Worm (Caenorhabditis elegans) whole organism, young adult: ENCODE measurements around the gene ZK686.6.

Experiments used
- C17E4.6 ChIP-seq: fragments of 200-800 bp; sonication (Bioruptor generic); IDR thresholded peaks from 2 replicates; pipeline ENCODE4 v1.3.6; 2022; ENCODE audit warnings: missing genetic modification reagents, missing genetic modification characterization, missing compliant biosample characterization
- F10E7.11 ChIP-seq: sonication (generic microtip); optimal IDR thresholded peaks from 2 replicates; lab custom pipeline; 2017; ENCODE audit warnings: mild to moderate bottlenecking, missing genetic modification characterization, moderate library complexity, missing compliant biosample characterization
- F33H1.4 ChIP-seq: fragments of 200-800 bp; sonication (Bioruptor generic); IDR thresholded peaks from 2 replicates; pipeline ENCODE4 v1.3.6; 2022; ENCODE audit warnings: missing genetic modification reagents, missing genetic modification characterization, missing compliant biosample characterization
- F52B5.7 ChIP-seq: sonication (generic microtip); optimal IDR thresholded peaks from 2 replicates; lab custom pipeline; 2016; ENCODE audit warnings: mild to moderate bottlenecking, missing genetic modification characterization, missing compliant biosample characterization
- F55B11.4 ChIP-seq: sonication (generic microtip); optimal IDR thresholded peaks from 2 replicates; lab custom pipeline; 2016; ENCODE audit warnings: missing compliant biosample characterization, missing genetic modification characterization, borderline replicate concordance; ENCODE audit not compliant: insufficient read depth
- F57A8.1 ChIP-seq: fragments of 200-800 bp; sonication (Bioruptor generic); optimal IDR thresholded peaks from 2 replicates; lab custom pipeline; 2018; ENCODE audit warnings: mild to moderate bottlenecking, missing genetic modification characterization, moderate library complexity, missing compliant biosample characterization
- F57C9.4 ChIP-seq: sonication (generic microtip); optimal IDR thresholded peaks from 2 replicates; lab custom pipeline; 2017; ENCODE audit warnings: mild to moderate bottlenecking, missing genetic modification characterization, missing compliant biosample characterization
- K11D2.4 ChIP-seq: fragments of 200-800 bp; sonication (Bioruptor generic); IDR thresholded peaks from 2 replicates; pipeline ENCODE4 v1.3.6; 2022; ENCODE audit warnings: missing genetic modification reagents, missing genetic modification characterization, missing compliant biosample characterization
- akir-1 ChIP-seq: fragments of 200-800 bp; sonication (Bioruptor generic); optimal IDR thresholded peaks from 2 replicates; lab custom pipeline; 2018; ENCODE audit warnings: mild to moderate bottlenecking, missing genetic modification characterization, moderate library complexity, missing compliant biosample characterization
- atf-7 ChIP-seq: sonication (generic microtip); optimal IDR thresholded peaks from 2 replicates; lab custom pipeline; 2017; ENCODE audit warnings: mild to moderate bottlenecking, missing genetic modification characterization, missing compliant biosample characterization
- attf-3 ChIP-seq: fragments of 200-800 bp; sonication (Bioruptor generic); conservative IDR thresholded peaks from 2 replicates; pipeline ENCODE4 v1.3.6; 2022; ENCODE audit warnings: missing genetic modification reagents, missing genetic modification characterization, missing compliant biosample characterization
- bed-1 ChIP-seq: fragments of 200-800 bp; sonication (Bioruptor generic); IDR thresholded peaks from 2 replicates; pipeline ENCODE4 v1.3.6; 2022; ENCODE audit warnings: missing genetic modification reagents, missing genetic modification characterization, missing compliant biosample characterization
- ccch-3 ChIP-seq: fragments of 200-800 bp; sonication (Bioruptor generic); optimal IDR thresholded peaks from 2 replicates; lab custom pipeline; 2018; ENCODE audit warnings: mild to moderate bottlenecking, missing genetic modification characterization, missing compliant biosample characterization
- cebp-2 ChIP-seq: fragments of 200-800 bp; sonication (Bioruptor generic); IDR thresholded peaks from 2 replicates; pipeline ENCODE4 v1.3.6; 2022; ENCODE audit warnings: missing genetic modification characterization, missing compliant biosample characterization
- ceh-100 ChIP-seq: fragments of 200-800 bp; sonication (Bioruptor generic); IDR thresholded peaks from 2 replicates; pipeline ENCODE4 v1.3.6; 2022; ENCODE audit warnings: missing genetic modification reagents, missing genetic modification characterization, missing compliant biosample characterization
- ceh-79 ChIP-seq: sonication (generic microtip); optimal IDR thresholded peaks from 2 replicates; lab custom pipeline; 2017; ENCODE audit warnings: mild to moderate bottlenecking, missing genetic modification characterization, missing compliant biosample characterization
- die-1 ChIP-seq: sonication (generic microtip); optimal IDR thresholded peaks from 2 replicates; lab custom pipeline; 2016; ENCODE audit warnings: missing genotype, mild to moderate bottlenecking, missing genetic modification characterization, missing compliant biosample characterization
- dpl-1 ChIP-seq: fragments of 150-350 bp; optimal IDR thresholded peaks from 2 replicates; lab custom pipeline; 2014; ENCODE audit warnings: missing biosample characterization, missing genetic modification reagents, missing genetic modification characterization
- egl-18 ChIP-seq: fragments of 200-800 bp; sonication (Bioruptor generic); IDR thresholded peaks from 2 replicates; pipeline ENCODE4 v1.3.6; 2022; ENCODE audit warnings: missing genetic modification reagents, missing genetic modification characterization, missing compliant biosample characterization
- egrh-3 ChIP-seq: fragments of 200-800 bp; sonication (Bioruptor generic); IDR thresholded peaks from 2 replicates; pipeline ENCODE4 v1.3.6; 2022; ENCODE audit warnings: missing genetic modification reagents, missing genetic modification characterization, missing compliant biosample characterization
- him-1 ChIP-seq: sonication (generic microtip); optimal IDR thresholded peaks from 2 replicates; lab custom pipeline; 2016; ENCODE audit warnings: missing genotype, missing genetic modification reagents, missing genetic modification characterization, missing compliant biosample characterization
- hlh-12 ChIP-seq: sonication (generic microtip); optimal IDR thresholded peaks from 2 replicates; lab custom pipeline; 2016; ENCODE audit warnings: missing genetic modification characterization, missing compliant biosample characterization
- hlh-26 ChIP-seq: fragments of 200-800 bp; sonication (Bioruptor generic); conservative IDR thresholded peaks from 2 replicates; pipeline ENCODE4 v1.3.6; 2022; ENCODE audit warnings: missing genetic modification reagents, missing genetic modification characterization, missing compliant biosample characterization
- hsf-1 ChIP-seq: fragments of 200-800 bp; sonication (Bioruptor generic); IDR thresholded peaks from 2 replicates; pipeline ENCODE4 v1.3.6; 2022; ENCODE audit warnings: missing genetic modification reagents, missing genetic modification characterization, missing compliant biosample characterization
- lag-1 ChIP-seq: fragments of 200-800 bp; sonication (Bioruptor generic); IDR thresholded peaks from 2 replicates; pipeline ENCODE4 v1.3.6; 2022; ENCODE audit warnings: missing genetic modification reagents, missing genetic modification characterization, missing compliant biosample characterization
- lir-1 ChIP-seq: fragments of 200-800 bp; sonication (Bioruptor generic); conservative IDR thresholded peaks from 2 replicates; pipeline ENCODE4 v1.3.6; 2022; ENCODE audit warnings: missing genetic modification reagents, missing genetic modification characterization, missing compliant biosample characterization
- lsl-1 ChIP-seq: fragments of 200-800 bp; sonication (Bioruptor generic); optimal IDR thresholded peaks from 2 replicates; lab custom pipeline; 2018; ENCODE audit warnings: mild to moderate bottlenecking, missing genetic modification characterization, moderate library complexity, missing compliant biosample characterization
- madf-8 ChIP-seq: fragments of 200-800 bp; sonication (Bioruptor generic); conservative IDR thresholded peaks from 2 replicates; pipeline ENCODE4 v1.3.6; 2022; ENCODE audit warnings: missing genetic modification reagents, missing genetic modification characterization, missing compliant biosample characterization
- mes-4 ChIP-seq: sonication (generic microtip); optimal IDR thresholded peaks from 2 replicates; lab custom pipeline; 2016; ENCODE audit warnings: missing genotype, missing genetic modification characterization, missing compliant biosample characterization
- nfya-2 ChIP-seq: fragments of 200-800 bp; sonication (Bioruptor generic); IDR thresholded peaks from 2 replicates; pipeline ENCODE4 v1.3.6; 2022; ENCODE audit warnings: missing genetic modification reagents, missing genetic modification characterization, missing compliant biosample characterization
- nfyb-1 ChIP-seq: fragments of 200-800 bp; sonication (Bioruptor generic); IDR thresholded peaks from 2 replicates; pipeline ENCODE4 v1.3.6; 2022; ENCODE audit warnings: missing genetic modification reagents, missing genetic modification characterization, missing compliant biosample characterization
- nhr-179 ChIP-seq: sonication (generic microtip); optimal IDR thresholded peaks from 2 replicates; lab custom pipeline; 2016; ENCODE audit warnings: mild to moderate bottlenecking, missing genetic modification characterization, missing compliant biosample characterization
- pbrm-1 ChIP-seq: fragments of 200-800 bp; sonication (Bioruptor generic); IDR thresholded peaks from 2 replicates; pipeline ENCODE4 v1.3.6; 2022; ENCODE audit warnings: missing genetic modification reagents, missing genetic modification characterization, missing compliant biosample characterization
- rcor-1 ChIP-seq: fragments of 200-800 bp; sonication (Bioruptor generic); IDR thresholded peaks from 2 replicates; pipeline ENCODE4 v1.3.6; 2022; ENCODE audit warnings: missing genetic modification reagents, missing genetic modification characterization, missing compliant biosample characterization
- rpc-1 ChIP-seq, 2 experiments: fragments of 150-350 bp in 1 of 2; sonication (generic microtip) in 1 of 2; optimal IDR thresholded peaks; 2 replicates each; lab custom pipeline; 2014 to 2018; ENCODE audit warnings: missing biosample characterization in 1 of 2, missing genetic modification characterization in 1 of 2, missing genetic modification reagents in 1 of 2, missing genotype in 1 of 2
- snpc-4 ChIP-seq, 5 experiments: fragments of 150-350 bp in 1 of 5; sonication (generic microtip) in 4 of 5; optimal IDR thresholded peaks; 2 replicates each; lab custom pipeline; 2014 to 2018; ENCODE audit warnings: missing genetic modification characterization in 5 of 5, missing biosample characterization in 3 of 5, antibody characterized with exemption in 2 of 5, mild to moderate bottlenecking in 2 of 5, missing compliant biosample characterization in 2 of 5, missing genotype in 2 of 5, moderate library complexity in 2 of 5, missing genetic modification reagents in 1 of 5
- somi-1 ChIP-seq: fragments of 200-800 bp; sonication (Bioruptor generic); optimal IDR thresholded peaks from 2 replicates; lab custom pipeline; 2018; ENCODE audit warnings: mild to moderate bottlenecking, missing genetic modification characterization, missing compliant biosample characterization
- tbp1 ChIP-seq: fragments of 200-800 bp; sonication (Bioruptor generic); optimal IDR thresholded peaks from 2 replicates; lab custom pipeline; 2018; ENCODE audit warnings: mild to moderate bottlenecking, missing genetic modification characterization, missing compliant biosample characterization
- tlf-1 ChIP-seq: fragments of 200-800 bp; sonication (Bioruptor generic); optimal IDR thresholded peaks from 2 replicates; lab custom pipeline; 2018; ENCODE audit warnings: mild to moderate bottlenecking, missing genetic modification characterization, missing compliant biosample characterization
- xnd-1 ChIP-seq: sonication (generic microtip); optimal IDR thresholded peaks from 2 replicates; lab custom pipeline; 2016; ENCODE audit warnings: missing genotype, missing genetic modification reagents, missing genetic modification characterization, missing compliant biosample characterization
- zfh-2 ChIP-seq: fragments of 200-800 bp; sonication (Bioruptor generic); conservative IDR thresholded peaks from 2 replicates; pipeline ENCODE4 v1.3.6; 2022; ENCODE audit warnings: missing genetic modification reagents, missing genetic modification characterization, missing compliant biosample characterization
- zim-3 ChIP-seq: sonication (generic microtip); optimal IDR thresholded peaks from 2 replicates; lab custom pipeline; 2017; ENCODE audit warnings: mild to moderate bottlenecking, missing genetic modification characterization, moderate library complexity, missing compliant biosample characterization
- ztf-18 ChIP-seq: sonication (generic microtip); optimal IDR thresholded peaks from 2 replicates; lab custom pipeline; 2016; ENCODE audit warnings: missing genotype, mild to moderate bottlenecking, missing genetic modification characterization, missing compliant biosample characterization
- ztf-26 ChIP-seq: sonication (generic microtip); optimal IDR thresholded peaks from 2 replicates; lab custom pipeline; 2017; ENCODE audit warnings: missing genetic modification characterization, missing compliant biosample characterization

Gene ZK686.6

ce11 chrIII:7809033-7809432 lies 36.2 kb upstream of the ZK686.6 start:
- TF ChIP-seq egrh-3 (GFP tag; lab: Robert Waterston, UW), result no peak
- no peak for TF ChIP-seq madf-8 (GFP tag; lab: Robert Waterston, UW)
- TF ChIP-seq mes-4 (tag; lab: Kevin White, UChicago), result no peak
- TF ChIP-seq ceh-100, result no peak
- TF ChIP-seq attf-3 (GFP tag; lab: Robert Waterston, UW), result no peak
- no peak for TF ChIP-seq xnd-1 (tag; lab: Kevin White, UChicago)
- TF ChIP-seq F57A8.1, result no peak
- no peak for TF ChIP-seq lsl-1 (GFP tag; lab: Kevin White, UChicago)
- TF ChIP-seq cebp-2 (GFP tag; lab: Robert Waterston, UW), result no peak
- no peak for TF ChIP-seq tbp1 (GFP tag; lab: Kevin White, UChicago)

ce11 chrIII:7806947-7807346 lies 34.1 kb upstream of the ZK686.6 start:
- TF ChIP-seq atf-7 (tag; lab: Kevin White, UChicago), result no peak
- TF ChIP-seq F57C9.4 (tag; lab: Kevin White, UChicago), result no peak
- no peak for TF ChIP-seq zfh-2
- TF ChIP-seq xnd-1 (tag; lab: Kevin White, UChicago), result no peak

ce11 chrIII:7805253-7805652 lies 32.5 kb upstream of the ZK686.6 start:
- TF ChIP-seq C17E4.6 (GFP tag; lab: Robert Waterston, UW) (no peak), K11D2.4 (no peak), nhr-179 (tag; lab: Kevin White, UChicago) (no peak), zim-3 (tag; lab: Kevin White, UChicago) (no peak), die-1 (tag; lab: Kevin White, UChicago) (no peak), ztf-26 (tag; lab: Kevin White, UChicago) (no peak), nfyb-1 (GFP tag; lab: Robert Waterston, UW) (no peak), lag-1 (GFP tag; lab: Robert Waterston, UW) (no peak), egl-18 (no peak), F55B11.4 (no peak), tbp1 (GFP tag; lab: Kevin White, UChicago) (no peak), F10E7.11 (no peak)

ce11 chrIII:7795311-7795710 lies 22.5 kb upstream of the ZK686.6 start, which contains the start of gene cyk-7:
Gene cyk-7 (minus strand): TSS chrIII:7795409.
- TF ChIP-seq xnd-1 (tag; lab: Kevin White, UChicago) (peak; percentile 69), lag-1 (GFP tag; lab: Robert Waterston, UW) (no peak), die-1 (tag; lab: Kevin White, UChicago) (no peak), dpl-1 (GFP tag; lab: Kevin White, UChicago) (peak; percentile 77), hsf-1 (0 out of 2 replicates have a peak, but pooled peaks have one; percentile 42), pbrm-1 (GFP tag; lab: Robert Waterston, UW) (peak; percentile 25; the same call in 1 of the 2 replicates), him-1 (tag; lab: Kevin White, UChicago) (peak; percentile 64), ccch-3 (no peak), ceh-79 (tag; lab: Kevin White, UChicago) (no peak), somi-1 (GFP tag; lab: Kevin White, UChicago) (no peak), F33H1.4 (GFP tag; lab: Robert Waterston, UW) (peak; percentile 69), tlf-1 (GFP tag; lab: Kevin White, UChicago) (peak; percentile 26), hlh-26 (no peak), ztf-18 (tag; lab: Kevin White, UChicago) (peak; percentile 97), snpc-4 (GFP tag; optimal IDR thresholded peaks at IDR 0.05; lab: Kevin White, UChicago) (no peak), snpc-4 (tag; optimal IDR thresholded peaks at IDR 0.05; lab: Kevin White, UChicago) (peak in 1 of 4 experiments; percentile 28), lir-1 (no peak), ceh-100 (0 out of 2 replicates have a peak, but pooled peaks have one; percentile 13), egl-18 (no peak), hlh-12 (tag; lab: Kevin White, UChicago) (no peak), bed-1 (GFP tag; lab: Robert Waterston, UW) (no peak), nfya-2 (GFP tag; lab: Robert Waterston, UW) (no peak), akir-1 (GFP tag; lab: Kevin White, UChicago) (no peak), rpc-1 (optimal IDR thresholded peaks at IDR 0.05; lab: Kevin White, UChicago) (no peak), rpc-1 (tag; optimal IDR thresholded peaks at IDR 0.05; lab: Kevin White, UChicago) (no peak), rcor-1 (GFP tag; lab: Robert Waterston, UW) (peak; percentile 61), F52B5.7 (tag; lab: Kevin White, UChicago) (no peak)
